Fruit fly (Drosophila melanogaster): Measurements from ENCODE around the gene Frl.
A peak's percentile ranks its signal among the peaks of the same experiment; 100 is the strongest.

Gene Frl

dm6 chr3L:14111411-14111810, 58.4 kb downstream of the Frl start (continued):
- TF ChIP-seq CG6689 (GFP tag; IDR thresholded peaks at IDR 0.05) (peak; percentile 45; the same call in 1 of the 2 replicates), Dip3 (GFP tag; optimal IDR thresholded peaks at IDR 0.05) (peak; percentile 72), CG14050 (GFP tag; IDR thresholded peaks at IDR 0.05) (peak; percentile 55; the same call in 2 of the 3 replicates), fd3F (GFP tag; optimal IDR thresholded peaks at IDR 0.05) (peak; percentile 69), CG3847 (GFP tag; IDR thresholded peaks at IDR 0.05) (peak; percentile 88), CG17829 (tag; optimal IDR thresholded peaks at IDR 0.05) (peak; percentile 87), CG9609 (GFP tag; optimal IDR thresholded peaks at IDR 0.05) (peak; percentile 89), odd (GFP tag; optimal IDR thresholded peaks at IDR 0.05) (peak; percentile 18), scrt (GFP tag; optimal IDR thresholded peaks at IDR 0.05) (peak; percentile 14), NK7.1 (GFP tag; optimal IDR thresholded peaks at IDR 0.05) (peak; percentile 38), salm (tag; optimal IDR thresholded peaks at IDR 0.05) (peak; percentile 46), Lim3 (GFP tag; IDR thresholded peaks at IDR 0.05) (no peak), gem (tag; optimal IDR thresholded peaks at IDR 0.05) (peak; percentile 79), wek (GFP tag; optimal IDR thresholded peaks at IDR 0.05) (no peak), Xrp1 (GFP tag; IDR thresholded peaks at IDR 0.05) (peak; percentile 64), CG12236 (GFP tag; optimal IDR thresholded peaks at IDR 0.05) (peak; percentile 50), CG3726 (GFP tag; IDR thresholded peaks at IDR 0.05) (peak; percentile 35; the same call in 1 of the 3 replicates), oc (tag; optimal IDR thresholded peaks at IDR 0.05) (peak; percentile 64), pb (GFP tag; optimal IDR thresholded peaks at IDR 0.05) (peak; percentile 65), E2f1 (GFP tag; IDR thresholded peaks at IDR 0.05) (peak; percentile 67), CG5245 (GFP tag; optimal IDR thresholded peaks at IDR 0.05) (peak; percentile 82), esg (GFP tag; conservative IDR thresholded peaks at IDR 0.05) (0 out of 2 replicates have a peak, but pooled peaks have one; percentile 21), CG32767 (GFP tag; IDR thresholded peaks at IDR 0.05) (no peak), cas (GFP tag; IDR thresholded peaks at IDR 0.05) (no peak), bigmax (GFP tag; optimal IDR thresholded peaks at IDR 0.05) (no peak), eve (GFP tag; optimal IDR thresholded peaks at IDR 0.05) (peak in 1 of 2 experiments; percentile 20), CG3163 (GFP tag; optimal IDR thresholded peaks at IDR 0.05) (peak; percentile 80), p53 (GFP tag; optimal IDR thresholded peaks at IDR 0.05) (peak; percentile 90), CG6813 (GFP tag; optimal IDR thresholded peaks at IDR 0.05) (no peak), dimm (GFP tag; IDR thresholded peaks at IDR 0.05) (peak; percentile 45; the same call in 1 of the 2 replicates), CG30020 (tag; optimal IDR thresholded peaks at IDR 0.05) (no peak), sr (GFP tag; IDR thresholded peaks at IDR 0.05) (peak; percentile 50; the same call in 1 of the 3 replicates), CG10431 (GFP tag; optimal IDR thresholded peaks at IDR 0.05) (no peak), Usf (GFP tag; optimal IDR thresholded peaks at IDR 0.05) (peak; percentile 60), slbo (GFP tag; IDR thresholded peaks at IDR 0.05) (peak; percentile 95), aop (GFP tag; IDR thresholded peaks at IDR 0.05) (no peak), sc (optimal IDR thresholded peaks at IDR 0.05) (no peak), sc (GFP tag; optimal IDR thresholded peaks at IDR 0.05) (peak; percentile 43), CG33213 (GFP tag; optimal IDR thresholded peaks at IDR 0.05) (peak; percentile 85), ato (GFP tag; IDR thresholded peaks at IDR 0.05; ENCODE audit: partially characterized antibody) (0 out of 2 replicates have a peak, but pooled peaks have one; percentile 19), CG10979 (tag; optimal IDR thresholded peaks at IDR 0.05) (peak; percentile 73), CG30403 (GFP tag; optimal IDR thresholded peaks at IDR 0.05) (peak; percentile 91), Ravus (GFP tag; IDR thresholded peaks at IDR 0.05) (no peak; the same call in 1 of the 2 replicates), Asciz (GFP tag; optimal IDR thresholded peaks at IDR 0.05) (no peak), stwl (tag; optimal IDR thresholded peaks at IDR 0.05) (peak; percentile 73), Ada2b (GFP tag; IDR thresholded peaks at IDR 0.05) (peak; percentile 39; the same call in 1 of the 2 replicates), Hr78 (GFP tag; optimal IDR thresholded peaks at IDR 0.05) (no peak), gcm2 (GFP tag; optimal IDR thresholded peaks at IDR 0.05) (peak; percentile 7), CG2120 (GFP tag; optimal IDR thresholded peaks at IDR 0.05) (peak; percentile 85), grau (tag; optimal IDR thresholded peaks at IDR 0.05) (peak; percentile 91), CG7372 (GFP tag; IDR thresholded peaks at IDR 0.05) (peak; percentile 74)
